Worm (Caenorhabditis elegans): Measurements from ENCODE around the gene psr-1.

- TF ChIP-seq nhr-120 (GFP tag; IDR thresholded peaks at IDR 0.05) (no peak), akir-1 (GFP tag; optimal IDR thresholded peaks at IDR 0.05) (no peak), hmg-20 (GFP tag; IDR thresholded peaks at IDR 0.05) (no peak)
Measured at ce11 chrIV:4650624-4651094, 2.4 kb upstream of the psr-1 start, which contains the start of gene ubc-9.
